Worm (Caenorhabditis elegans) whole organism, L4 larva: Measurements from ENCODE around the gene glc-3.

ENCODE experiments used
- F44E2.7 ChIP-seq: fragments of 200-800 bp; sonication (Bioruptor generic); IDR thresholded peaks from 2 replicates; pipeline ENCODE4 v2.1.2; 2022; ENCODE audit warnings: missing genetic modification characterization, missing compliant biosample characterization
- Y48G9A.11 ChIP-seq: fragments of 200-800 bp; sonication (Bioruptor generic); IDR thresholded peaks from 2 replicates; pipeline ENCODE4 v1.3.6; 2022; ENCODE audit warnings: missing genetic modification reagents, missing genetic modification characterization, missing compliant biosample characterization
- aha-1 ChIP-seq: fragments of 150-350 bp; peaks from one replicate; lab custom pipeline; 2014; ENCODE audit warnings: missing biosample characterization, missing genetic modification characterization
- ama-1 ChIP-seq: fragments of 150-350 bp; optimal IDR thresholded peaks from 2 replicates; lab custom pipeline; 2014; ENCODE audit warnings: inconsistent platforms, mixed read lengths
- attf-4 ChIP-seq: sonication (generic microtip); optimal IDR thresholded peaks from 3 replicates; lab custom pipeline; 2017; ENCODE audit warnings: missing biosample characterization, missing genetic modification characterization
- ceh-20 ChIP-seq: fragments of 200-800 bp; sonication (Bioruptor generic); IDR thresholded peaks from 2 replicates; pipeline ENCODE4 v1.3.6; 2022; ENCODE audit warnings: missing genetic modification reagents, missing genetic modification characterization, missing compliant biosample characterization
- ceh-32 ChIP-seq: sonication (generic microtip); optimal IDR thresholded peaks from 2 replicates; lab custom pipeline; 2016; ENCODE audit warnings: mild to moderate bottlenecking, missing genetic modification characterization, missing compliant biosample characterization; ENCODE audit not compliant: poor library complexity
- daf-16 ChIP-seq, 3 experiments: sonication (generic microtip); optimal IDR thresholded peaks; 2 replicates each; lab custom pipeline; 2016 to 2017; ENCODE audit warnings: missing genetic modification characterization in 3 of 3, missing genetic modification reagents in 3 of 3, mild to moderate bottlenecking in 2 of 3, missing compliant biosample characterization in 2 of 3, missing biosample characterization in 1 of 3, moderate library complexity in 1 of 3
- daf-8 ChIP-seq: fragments of 200-800 bp; sonication (Bioruptor generic); IDR thresholded peaks from 2 replicates; pipeline ENCODE4 v1.3.6; 2022; ENCODE audit warnings: missing genetic modification characterization, missing compliant biosample characterization
- dmd-6 ChIP-seq: fragments of 200-800 bp; sonication (Bioruptor generic); IDR thresholded peaks from 2 replicates; pipeline ENCODE4 v1.3.6; 2022; ENCODE audit warnings: missing genetic modification reagents, missing genetic modification characterization, missing compliant biosample characterization
- duxl-1 ChIP-seq: sonication (generic microtip); optimal IDR thresholded peaks from 2 replicates; lab custom pipeline; 2016; ENCODE audit warnings: mild to moderate bottlenecking, missing genetic modification characterization, moderate library complexity, missing compliant biosample characterization; ENCODE audit not compliant: poor library complexity
- hif-1 ChIP-seq, 2 experiments: sonication (generic microtip); optimal IDR thresholded peaks; 2 replicates each; lab custom pipeline; 2016 to 2017; ENCODE audit warnings: missing compliant biosample characterization in 2 of 2, missing genetic modification characterization in 2 of 2, missing genetic modification reagents in 2 of 2, missing genotype in 2 of 2, mild to moderate bottlenecking in 1 of 2
- hlh-11 ChIP-seq: fragments of 200-800 bp; sonication (Bioruptor generic); optimal IDR thresholded peaks from 2 replicates; lab custom pipeline; 2018; ENCODE audit warnings: mild to moderate bottlenecking, missing genetic modification characterization, missing compliant biosample characterization
- hlh-30 ChIP-seq: sonication (generic microtip); optimal IDR thresholded peaks from 2 replicates; lab custom pipeline; 2017; ENCODE audit warnings: antibody characterized with exemption, mild to moderate bottlenecking, missing genetic modification characterization, missing compliant biosample characterization; ENCODE audit not compliant: insufficient read depth
- hmg-1.1 ChIP-seq: fragments of 200-800 bp; sonication (Bioruptor generic); IDR thresholded peaks from 2 replicates; pipeline ENCODE4 v1.3.6; 2022; ENCODE audit warnings: missing genetic modification reagents, missing genetic modification characterization, missing compliant biosample characterization
- lin-38 ChIP-seq: fragments of 200-800 bp; sonication (Bioruptor generic); IDR thresholded peaks from 2 replicates; pipeline ENCODE4 v1.3.6; 2022; ENCODE audit warnings: missing genetic modification reagents, missing genetic modification characterization, missing compliant biosample characterization
- mdl-1 ChIP-seq, 2 experiments: fragments of 150-350 bp in 1 of 2; sonication (generic microtip) in 1 of 2; optimal IDR thresholded peaks; 2 replicates each; lab custom pipeline; 2014 to 2017; ENCODE audit warnings: missing biosample characterization in 2 of 2, missing genetic modification characterization in 2 of 2
- mes-2 ChIP-seq: sonication (generic microtip); optimal IDR thresholded peaks from 2 replicates; lab custom pipeline; 2016; ENCODE audit warnings: missing genotype, mild to moderate bottlenecking, missing genetic modification characterization, missing compliant biosample characterization; ENCODE audit not compliant: poor library complexity, severe bottlenecking
- mxl-2 ChIP-seq: fragments of 200-800 bp; sonication (Bioruptor generic); conservative IDR thresholded peaks from 2 replicates; pipeline ENCODE4 v1.3.6; 2022; ENCODE audit warnings: missing genetic modification reagents, missing genetic modification characterization, missing compliant biosample characterization
- mxl-3 ChIP-seq: fragments of 200-800 bp; sonication (Bioruptor generic); optimal IDR thresholded peaks from 2 replicates; lab custom pipeline; 2018; ENCODE audit warnings: mild to moderate bottlenecking, missing genetic modification characterization, missing compliant biosample characterization
- nhr-10 ChIP-seq: fragments of 150-350 bp; optimal IDR thresholded peaks from 2 replicates; lab custom pipeline; 2014; ENCODE audit warnings: missing biosample characterization, missing genetic modification characterization
- nhr-11 ChIP-seq: fragments of 150-350 bp; optimal IDR thresholded peaks from 2 replicates; lab custom pipeline; 2014; ENCODE audit warnings: missing biosample characterization, missing genetic modification characterization
- nhr-25 ChIP-seq: sonication (generic microtip); optimal IDR thresholded peaks from 2 replicates; lab custom pipeline; 2017; ENCODE audit warnings: missing genetic modification characterization, mild to moderate bottlenecking, missing compliant biosample characterization, antibody characterized with exemption, moderate library complexity, borderline replicate concordance; ENCODE audit not compliant: insufficient read depth
- nhr-28 ChIP-seq: fragments of 150-350 bp; optimal IDR thresholded peaks from 2 replicates; lab custom pipeline; 2014; ENCODE audit warnings: missing biosample characterization, missing genetic modification characterization
- nhr-41 ChIP-seq: fragments of 200-800 bp; sonication (Bioruptor generic); IDR thresholded peaks from 2 replicates; pipeline ENCODE4 v1.3.6; 2022; ENCODE audit warnings: missing genetic modification reagents, missing genetic modification characterization, missing compliant biosample characterization
- nhr-42 ChIP-seq: fragments of 200-800 bp; sonication (Bioruptor generic); IDR thresholded peaks from 2 replicates; pipeline ENCODE4 v1.3.6; 2022; ENCODE audit warnings: missing genetic modification characterization, missing compliant biosample characterization
- nhr-48 ChIP-seq: sonication (generic microtip); optimal IDR thresholded peaks from 2 replicates; lab custom pipeline; 2016; ENCODE audit warnings: mild to moderate bottlenecking, missing genetic modification characterization, missing compliant biosample characterization
- nhr-77 ChIP-seq: fragments of 150-350 bp; optimal IDR thresholded peaks from 2 replicates; lab custom pipeline; 2014; ENCODE audit warnings: missing biosample characterization, missing genetic modification characterization
- pha-4 ChIP-seq, 2 experiments: fragments of 150-350 bp in 1 of 2; fragments of 200-800 bp in 1 of 2; sonication (Bioruptor generic) in 1 of 2; IDR thresholded peaks in 1 of 2; optimal IDR thresholded peaks in 1 of 2; 2 replicates each; pipeline versions ENCODE4 v1.3.6 to Lab custom; 2014 to 2022; ENCODE audit warnings: missing genetic modification characterization in 2 of 2, missing genetic modification reagents in 2 of 2, missing biosample characterization in 1 of 2, missing compliant biosample characterization in 1 of 2
- php-3 ChIP-seq: fragments of 200-800 bp; sonication (Bioruptor generic); IDR thresholded peaks from 2 replicates; pipeline ENCODE4 v1.3.6; 2022; ENCODE audit warnings: missing genetic modification reagents, missing genetic modification characterization, missing compliant biosample characterization
- pqm-1 ChIP-seq: sonication (generic microtip); optimal IDR thresholded peaks from 2 replicates; lab custom pipeline; 2017; ENCODE audit warnings: missing biosample characterization, missing genetic modification characterization
- saeg-2 ChIP-seq: fragments of 200-800 bp; sonication (Bioruptor generic); IDR thresholded peaks from 2 replicates; pipeline ENCODE4 v1.3.6; 2022; ENCODE audit warnings: missing genetic modification reagents, missing genetic modification characterization, missing compliant biosample characterization
- sdz-12 ChIP-seq: fragments of 200-800 bp; sonication (Bioruptor generic); optimal IDR thresholded peaks from 2 replicates; lab custom pipeline; 2018; ENCODE audit warnings: mild to moderate bottlenecking, missing genetic modification characterization, missing compliant biosample characterization
- tra-1 ChIP-seq: fragments of 200-800 bp; sonication (Bioruptor generic); IDR thresholded peaks from 2 replicates; pipeline ENCODE4 v1.3.6; 2022; ENCODE audit warnings: missing genetic modification reagents, missing genetic modification characterization, missing compliant biosample characterization
- unc-39 ChIP-seq: sonication (generic microtip); optimal IDR thresholded peaks from 2 replicates; lab custom pipeline; 2017; ENCODE audit warnings: missing biosample characterization, missing genetic modification characterization
- unc-62 ChIP-seq, 3 experiments: fragments of 150-350 bp in 1 of 3; sonication (generic microtip); optimal IDR thresholded peaks in 2 of 3; peaks in 1 of 3; 1 replicate in 1 of 3; 2 replicates in 2 of 3; lab custom pipeline; 2014 to 2017; ENCODE audit warnings: missing biosample characterization in 3 of 3, missing genetic modification characterization in 3 of 3, missing genetic modification reagents in 3 of 3, missing genotype in 1 of 3

glc-3 gene

ce11 chrV:5433020-5433419 lies 20.5 kb downstream of the glc-3 start, which contains the start of gene acl-6 (continued):
- TF ChIP-seq nhr-25 (tag; lab: Kevin White, UChicago) (no peak), pqm-1 (tag; lab: Kevin White, UChicago) (peak; percentile 99), ceh-20 (GFP tag; lab: Robert Waterston, UW) (0 out of 2 replicates have a peak, but pooled peaks have one; percentile 31), nhr-28 (tag; lab: Kevin White, UChicago) (peak; percentile 97), nhr-41 (GFP tag; lab: Robert Waterston, UW) (no peak), F44E2.7 (GFP tag; lab: Robert Waterston, UW) (no peak), lin-38 (peak; percentile 97)

ce11 chrV:5432499-5432898 lies 21.0 kb downstream of the glc-3 start, which contains the start of gene F08F3.8:
Gene F08F3.8 (minus strand): TSS chrV:5432599.
- no peak for TF ChIP-seq mxl-2 (GFP tag; lab: Robert Waterston, UW)
- TF ChIP-seq daf-8 = no peak

DNA sequence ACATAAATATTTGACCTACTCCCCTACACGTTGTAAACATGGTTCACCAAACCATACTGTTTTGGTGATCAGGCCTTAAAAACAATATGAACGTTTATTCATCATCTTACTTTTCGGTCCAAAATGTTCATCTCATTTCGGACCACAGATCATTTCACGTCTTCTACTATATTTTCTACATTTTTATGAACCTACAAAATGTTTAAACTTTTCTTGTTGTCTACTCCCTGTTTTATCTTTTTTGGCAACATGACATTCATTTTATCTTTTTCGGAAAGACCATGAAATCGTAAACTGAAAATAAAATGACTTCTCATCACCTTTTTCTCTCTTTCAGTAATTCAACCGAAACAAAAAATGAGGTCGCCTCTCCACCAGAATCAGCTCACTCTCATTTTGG lies 25.7 kb downstream of the glc-3 start, which contains the start of gene rhr-1:
Gene rhr-1 (plus strand): TSS at position 301 of the 400 bp plus-strand sequence.
- TF ChIP-seq attf-4 (tag; lab: Kevin White, UChicago) = no peak
- TF ChIP-seq daf-16 (GFP tag; optimal IDR thresholded peaks at IDR 0.05; lab: Kevin White, UChicago) = no peak
- TF ChIP-seq daf-16 (tag; optimal IDR thresholded peaks at IDR 0.05; lab: Kevin White, UChicago) = peak; percentile 50
- TF ChIP-seq nhr-28 (tag; lab: Kevin White, UChicago) = peak; percentile 19
- peak; percentile 18; the same call in 1 of the 2 replicates for TF ChIP-seq dmd-6 (GFP tag; lab: Robert Waterston, UW)
- TF ChIP-seq F44E2.7 (GFP tag; lab: Robert Waterston, UW) = no peak
- TF ChIP-seq ceh-32 (tag; lab: Kevin White, UChicago) = no peak
- TF ChIP-seq ama-1 = no peak
- no peak for TF ChIP-seq hlh-30 (tag; lab: Kevin White, UChicago)

ce11 chrV:5426337-5426736 lies 27.2 kb downstream of the glc-3 start:
- TF ChIP-seq unc-62 (GFP tag; optimal IDR thresholded peaks at IDR 0.05 in 1 of 2; lab: Kevin White, UChicago) (peak in 1 of 2 experiments; percentile 32), unc-62 (tag; optimal IDR thresholded peaks at IDR 0.05; lab: Kevin White, UChicago) (no peak), duxl-1 (tag; lab: Kevin White, UChicago) (no peak), nhr-25 (tag; lab: Kevin White, UChicago) (no peak)

DNA sequence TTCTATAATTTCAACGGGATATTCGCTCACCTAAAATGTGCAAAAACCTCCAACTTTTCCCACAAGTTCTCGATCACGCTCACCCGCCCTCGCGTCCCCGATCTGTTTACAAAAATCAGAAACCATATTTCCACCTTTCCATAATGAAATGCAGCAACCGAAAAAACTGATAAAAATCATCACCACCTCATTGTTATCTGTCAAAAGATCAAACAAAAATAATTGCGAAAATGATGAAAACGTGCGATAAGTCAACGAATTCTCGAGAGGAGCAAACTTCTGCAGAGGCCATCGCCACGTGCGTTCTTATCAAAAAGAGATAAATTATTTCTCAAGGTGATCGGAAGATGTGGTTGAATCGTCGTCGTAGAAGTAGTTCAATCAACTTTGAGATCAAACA lies 28.5 kb downstream of the glc-3 start:
- TF ChIP-seq nhr-25 (tag; lab: Kevin White, UChicago) = peak; percentile 80
- no peak for TF ChIP-seq nhr-11
- TF ChIP-seq tra-1 = peak; percentile 85
- TF ChIP-seq nhr-77 (tag; lab: Kevin White, UChicago) = peak; percentile 32
- no peak for TF ChIP-seq mes-2 (tag; lab: Kevin White, UChicago)
- TF ChIP-seq unc-62 (GFP tag; optimal IDR thresholded peaks at IDR 0.05 in 1 of 2; lab: Kevin White, UChicago) = peak in 1 of 2 experiments; percentile 32
- TF ChIP-seq unc-62 (tag; optimal IDR thresholded peaks at IDR 0.05; lab: Kevin White, UChicago) = no peak
- TF ChIP-seq pqm-1 (tag; lab: Kevin White, UChicago) = peak; percentile 67
- TF ChIP-seq unc-39 (tag; lab: Kevin White, UChicago) = no peak
- no peak for TF ChIP-seq mxl-2 (GFP tag; lab: Robert Waterston, UW)
- TF ChIP-seq nhr-10 (tag; lab: Kevin White, UChicago) = peak; percentile 34
- 0 out of 2 replicates have a peak, but pooled peaks have one; percentile 16 for TF ChIP-seq php-3 (GFP tag; lab: Robert Waterston, UW)
- TF ChIP-seq ceh-20 (GFP tag; lab: Robert Waterston, UW) = peak; percentile 79
- TF ChIP-seq nhr-42 (GFP tag; lab: Robert Waterston, UW) = no peak
- TF ChIP-seq hif-1 (tag; optimal IDR thresholded peaks at IDR 0.05; lab: Kevin White, UChicago) = no peak
- TF ChIP-seq hmg-1.1 = no peak
- TF ChIP-seq daf-16 (GFP tag; optimal IDR thresholded peaks at IDR 0.05; lab: Kevin White, UChicago) = no peak
- peak; percentile 80 for TF ChIP-seq daf-16 (tag; optimal IDR thresholded peaks at IDR 0.05; lab: Kevin White, UChicago)
- no peak for TF ChIP-seq saeg-2 (GFP tag; lab: Robert Waterston, UW)
- TF ChIP-seq Y48G9A.11 (GFP tag; lab: Robert Waterston, UW) = no peak
- TF ChIP-seq dmd-6 (GFP tag; lab: Robert Waterston, UW) = peak; percentile 95
- peak; percentile 96 for TF ChIP-seq mxl-3 (GFP tag; lab: Kevin White, UChicago)
- TF ChIP-seq hlh-30 (tag; lab: Kevin White, UChicago) = peak; percentile 75
- no peak for TF ChIP-seq daf-8
- TF ChIP-seq sdz-12 (GFP tag; lab: Kevin White, UChicago) = no peak
- peak; percentile 54 to 97 for TF ChIP-seq mdl-1 (tag; optimal IDR thresholded peaks at IDR 0.05; lab: Kevin White, UChicago)
- TF ChIP-seq hlh-11 (tag; lab: Kevin White, UChicago) = peak; percentile 77
- TF ChIP-seq nhr-28 (tag; lab: Kevin White, UChicago) = peak; percentile 88
- peak; percentile 53 for TF ChIP-seq aha-1 (tag; lab: Kevin White, UChicago)
- no peak for TF ChIP-seq pha-4 (GFP tag; IDR thresholded peaks at IDR 0.05; lab: Robert Waterston, UW)
- TF ChIP-seq pha-4 (tag; optimal IDR thresholded peaks at IDR 0.05; lab: Kevin White, UChicago) = no peak
- peak; percentile 39 for TF ChIP-seq nhr-48 (tag; lab: Kevin White, UChicago)
